Fruit fly (Drosophila melanogaster): ENCODE data around the gene Ssb-c31a.

The Ssb-c31a gene

dm6 chr2L:8163588-8164166 is 47.5 kb upstream of the Ssb-c31a start:
- TF ChIP-seq dl (GFP tag; optimal IDR thresholded peaks at IDR 0.05; ENCODE audit: insufficient read depth in 1 of 2, partially characterized antibody in 2 of 2) = peak in 1 of 2 experiments; percentile 3
- peak; percentile 6 for TF ChIP-seq fru (GFP tag; optimal IDR thresholded peaks at IDR 0.05)
- TF ChIP-seq pan (optimal IDR thresholded peaks at IDR 0.05) = no peak

- no peak for TF ChIP-seq usp (GFP tag; optimal IDR thresholded peaks at IDR 0.05)
- TF ChIP-seq Dfd (GFP tag; optimal IDR thresholded peaks at IDR 0.05) = no peak
- no peak for TF ChIP-seq CrebA (GFP tag; optimal IDR thresholded peaks at IDR 0.05; ENCODE audit: borderline replicate concordance)
- no peak for TF ChIP-seq Hr78 (GFP tag; optimal IDR thresholded peaks at IDR 0.05)
- TF ChIP-seq Rel (GFP tag; optimal IDR thresholded peaks at IDR 0.05) = no peak
- no peak for TF ChIP-seq Rel (tag; optimal IDR thresholded peaks at IDR 0.05)
- TF ChIP-seq Dif (GFP tag; optimal IDR thresholded peaks at IDR 0.05; ENCODE audit: partially characterized antibody) = no peak
- TF ChIP-seq dmrt93B (GFP tag; optimal IDR thresholded peaks at IDR 0.05) = peak; percentile 38
- TF ChIP-seq lola (GFP tag; optimal IDR thresholded peaks at IDR 0.05) = no peak
- TF ChIP-seq HLH106 (tag; optimal IDR thresholded peaks at IDR 0.05) = peak; percentile 5
- TF ChIP-seq CG9705 (GFP tag; optimal IDR thresholded peaks at IDR 0.05) = no peak
- TF ChIP-seq Sp1 (GFP tag; optimal IDR thresholded peaks at IDR 0.05) = peak; percentile 52
- TF ChIP-seq sage (GFP tag; optimal IDR thresholded peaks at IDR 0.05) = peak; percentile 3
- peak; percentile 47 for TF ChIP-seq OdsH (GFP tag; optimal IDR thresholded peaks at IDR 0.05)
- TF ChIP-seq h (GFP tag; optimal IDR thresholded peaks at IDR 0.05) = peak; percentile 62
- TF ChIP-seq jim (GFP tag; optimal IDR thresholded peaks at IDR 0.05) = no peak
- TF ChIP-seq Hnf4 (GFP tag; optimal IDR thresholded peaks at IDR 0.05) = peak; percentile 67
- TF ChIP-seq Jra (GFP tag; optimal IDR thresholded peaks at IDR 0.05) = peak; percentile 61
- peak; percentile 19 for TF ChIP-seq br (GFP tag; optimal IDR thresholded peaks at IDR 0.05)
- TF ChIP-seq foxo (GFP tag; optimal IDR thresholded peaks at IDR 0.05) = peak in 1 of 2 experiments; percentile 45
- TF ChIP-seq pan (optimal IDR thresholded peaks at IDR 0.05) = no peak
- TF ChIP-seq dl (GFP tag; optimal IDR thresholded peaks at IDR 0.05; ENCODE audit: insufficient read depth in 1 of 2, partially characterized antibody in 2 of 2) = no peak
- TF ChIP-seq Vsx2 (GFP tag; optimal IDR thresholded peaks at IDR 0.05; ENCODE audit: partially characterized antibody) = no peak
- TF ChIP-seq Hr83 (GFP tag; optimal IDR thresholded peaks at IDR 0.05; ENCODE audit: poor library complexity, severe bottlenecking) = peak; percentile 96
- TF ChIP-seq Mio (GFP tag; optimal IDR thresholded peaks at IDR 0.05) = no peak
- peak; percentile 35 for TF ChIP-seq dsf (GFP tag; optimal IDR thresholded peaks at IDR 0.05; ENCODE audit: borderline replicate concordance)
- peak; percentile 62 for TF ChIP-seq tai (GFP tag; optimal IDR thresholded peaks at IDR 0.05)
- TF ChIP-seq Abd-B (GFP tag; optimal IDR thresholded peaks at IDR 0.05) = no peak
- peak; percentile 73 for TF ChIP-seq rgr (GFP tag; optimal IDR thresholded peaks at IDR 0.05)
- no peak for TF ChIP-seq GATAd (GFP tag; optimal IDR thresholded peaks at IDR 0.05)
- TF ChIP-seq brk (GFP tag; optimal IDR thresholded peaks at IDR 0.05) = peak; percentile 63
- no peak for TF ChIP-seq Myc (optimal IDR thresholded peaks at IDR 0.05)
- no peak for TF ChIP-seq CG32264 (GFP tag; optimal IDR thresholded peaks at IDR 0.05)
- TF ChIP-seq ey (GFP tag; optimal IDR thresholded peaks at IDR 0.05) = no peak
- TF ChIP-seq woc (GFP tag; optimal IDR thresholded peaks at IDR 0.05) = no peak
- TF ChIP-seq psq (GFP tag; optimal IDR thresholded peaks at IDR 0.05) = peak; percentile 41
- TF ChIP-seq fru (GFP tag; optimal IDR thresholded peaks at IDR 0.05) = no peak
- TF ChIP-seq sv (GFP tag; optimal IDR thresholded peaks at IDR 0.05) = peak; percentile 41
- TF ChIP-seq N (GFP tag; optimal IDR thresholded peaks at IDR 0.05) = no peak
Measured at dm6 chr2L:8164219-8164618, 46.9 kb upstream of the Ssb-c31a start.

All from whole organism, wandering third instar larva.